Worm (Caenorhabditis elegans) whole organism, L2 larva: ENCODE results near the gene ify-1.

Experiments used
- F13H6.1 ChIP-seq: sonication (generic microtip); optimal IDR thresholded peaks from 2 replicates; lab custom pipeline; 2016; ENCODE audit warnings: missing genetic modification characterization, missing compliant biosample characterization
- R02D3.7 ChIP-seq: fragments of 150-350 bp; optimal IDR thresholded peaks from 2 replicates; lab custom pipeline; 2014; ENCODE audit warnings: missing biosample characterization, missing genetic modification characterization
- alr-1 ChIP-seq: fragments of 150-350 bp; optimal IDR thresholded peaks from 2 replicates; lab custom pipeline; 2014; ENCODE audit warnings: missing biosample characterization, missing genetic modification characterization
- aly-2 ChIP-seq: fragments of 150-350 bp; optimal IDR thresholded peaks from 2 replicates; lab custom pipeline; 2014; ENCODE audit warnings: missing biosample characterization, missing genetic modification characterization
- ama-1 ChIP-seq: fragments of 150-350 bp; optimal IDR thresholded peaks from 2 replicates; lab custom pipeline; 2018; ENCODE audit warnings: inconsistent platforms
- ceh-16 ChIP-seq: fragments of 150-350 bp; optimal IDR thresholded peaks from 2 replicates; lab custom pipeline; 2014; ENCODE audit warnings: missing biosample characterization, missing genetic modification characterization
- elt-3 ChIP-seq: sonication (generic microtip); optimal IDR thresholded peaks from 2 replicates; lab custom pipeline; 2017; ENCODE audit warnings: missing biosample characterization, missing genetic modification characterization
- lin-13 ChIP-seq: fragments of 150-350 bp; optimal IDR thresholded peaks from 2 replicates; lab custom pipeline; 2014; ENCODE audit warnings: missing biosample characterization, missing genetic modification reagents, missing genetic modification characterization
- mbf-1 ChIP-seq: sonication (generic microtip); optimal IDR thresholded peaks from 2 replicates; lab custom pipeline; 2017; ENCODE audit warnings: missing biosample characterization, missing genetic modification characterization
- mdl-1 ChIP-seq, 2 experiments: fragments of 150-350 bp in 1 of 2; sonication (generic microtip) in 1 of 2; optimal IDR thresholded peaks; 2 replicates each; lab custom pipeline; 2017; ENCODE audit warnings: missing biosample characterization in 2 of 2, missing genetic modification characterization in 2 of 2
- nhr-11 ChIP-seq: fragments of 150-350 bp; optimal IDR thresholded peaks from 2 replicates; lab custom pipeline; 2014; ENCODE audit warnings: missing biosample characterization, missing genetic modification characterization
- nhr-12 ChIP-seq: fragments of 150-350 bp; optimal IDR thresholded peaks from 2 replicates; lab custom pipeline; 2014; ENCODE audit warnings: missing biosample characterization, missing genetic modification characterization
- nhr-129 ChIP-seq: fragments of 150-350 bp; optimal IDR thresholded peaks from 2 replicates; lab custom pipeline; 2014; ENCODE audit warnings: missing biosample characterization, missing genetic modification characterization
- nhr-21 ChIP-seq: fragments of 150-350 bp; optimal IDR thresholded peaks from 2 replicates; lab custom pipeline; 2014; ENCODE audit warnings: missing biosample characterization, missing genetic modification characterization
- nhr-23 ChIP-seq: fragments of 150-350 bp; optimal IDR thresholded peaks from 2 replicates; lab custom pipeline; 2014; ENCODE audit warnings: missing biosample characterization, missing genetic modification reagents, missing genetic modification characterization
- nhr-25 ChIP-seq: fragments of 150-350 bp; sonication (generic microtip); optimal IDR thresholded peaks from 3 replicates; lab custom pipeline; 2014; ENCODE audit warnings: missing biosample characterization, missing genetic modification characterization
- nhr-77 ChIP-seq: fragments of 150-350 bp; optimal IDR thresholded peaks from 2 replicates; lab custom pipeline; 2014; ENCODE audit warnings: missing biosample characterization, missing genetic modification characterization
- peb-1 ChIP-seq: fragments of 150-350 bp; optimal IDR thresholded peaks from 2 replicates; lab custom pipeline; 2014; ENCODE audit warnings: missing biosample characterization, missing genetic modification characterization
- sem-4 ChIP-seq: fragments of 150-350 bp; optimal IDR thresholded peaks from 2 replicates; lab custom pipeline; 2014; ENCODE audit warnings: missing biosample characterization, missing genetic modification reagents, missing genetic modification characterization
- unc-55 ChIP-seq: fragments of 150-350 bp; sonication (generic microtip); optimal IDR thresholded peaks from 3 replicates; lab custom pipeline; 2014; ENCODE audit warnings: missing biosample characterization, missing genetic modification reagents, missing genetic modification characterization
- ztf-4 ChIP-seq: fragments of 150-350 bp; optimal IDR thresholded peaks from 2 replicates; lab custom pipeline; 2014; ENCODE audit warnings: missing biosample characterization, missing genetic modification characterization

The ify-1 gene

DNA sequence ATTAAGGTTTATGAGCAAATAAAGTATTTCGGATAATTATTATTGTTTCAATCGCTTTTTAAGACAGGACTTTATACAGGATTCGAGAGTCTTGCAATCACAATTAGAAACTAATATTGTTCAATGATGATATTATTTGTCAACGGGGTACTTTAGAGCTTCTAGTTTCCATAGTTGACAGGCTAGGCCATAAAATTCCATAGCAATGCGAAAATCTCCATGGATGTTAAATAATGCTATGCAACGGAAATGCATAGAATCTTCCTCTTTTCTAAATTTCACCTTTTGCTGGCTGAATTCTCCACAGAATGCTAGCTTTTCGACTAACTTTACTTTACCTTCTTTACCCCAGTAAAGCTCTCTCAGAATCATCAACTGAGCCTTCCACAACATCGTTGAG is 46.9 kb downstream of the ify-1 start, which contains the start of gene F59A6.3:
F59A6.3 (plus strand) TSS at position 301 of the 400 bp plus-strand sequence.
- TF ChIP-seq ama-1 (lab: Kevin White, UChicago) (no peak), nhr-23 (no peak), nhr-25 (tag; lab: Kevin White, UChicago) (no peak), peb-1 (tag; lab: Kevin White, UChicago) (no peak), nhr-77 (tag; lab: Kevin White, UChicago) (no peak), ceh-16 (tag; lab: Kevin White, UChicago) (no peak), mbf-1 (tag; lab: Kevin White, UChicago) (no peak), nhr-12 (no peak), nhr-11 (tag; lab: Kevin White, UChicago) (no peak), aly-2 (tag; lab: Kevin White, UChicago) (no peak), R02D3.7 (tag; lab: Kevin White, UChicago) (no peak), unc-55 (GFP tag; lab: Kevin White, UChicago) (no peak), lin-13 (GFP tag; lab: Kevin White, UChicago) (no peak), nhr-21 (tag; lab: Kevin White, UChicago) (no peak), alr-1 (tag; lab: Kevin White, UChicago) (no peak)

ce11 chrII:5004781-5005180 is 50.2 kb downstream of the ify-1 start, which contains the start of gene F59A6.4:
F59A6.4 (plus strand) TSS chrII:5005081.
- no peak for TF ChIP-seq F13H6.1
- no peak for TF ChIP-seq elt-3 (tag; lab: Kevin White, UChicago)
- no peak for TF ChIP-seq mbf-1 (tag; lab: Kevin White, UChicago)
- no peak for TF ChIP-seq nhr-129
- TF ChIP-seq mdl-1 (tag; optimal IDR thresholded peaks at IDR 0.05; lab: Kevin White, UChicago): no peak
- TF ChIP-seq ztf-4 (tag; lab: Kevin White, UChicago): no peak
- TF ChIP-seq sem-4 (tag; lab: Kevin White, UChicago): no peak
- TF ChIP-seq nhr-12: no peak
- TF ChIP-seq, all 48 proteins: peak for 0
